Fruit fly (Drosophila melanogaster): ENCODE measurements around the gene CG11158.

CG11158 gene

dm6 chrX:13639998-13640691 lies 42.6 kb upstream of the CG11158 start (continued):
- TF ChIP-seq Ets96B (tag; optimal IDR thresholded peaks at IDR 0.05) (peak; percentile 98), CG6808 (GFP tag; optimal IDR thresholded peaks at IDR 0.05) (peak; percentile 94), esn (GFP tag; optimal IDR thresholded peaks at IDR 0.05) (peak; percentile 93), CG8319 (GFP tag; optimal IDR thresholded peaks at IDR 0.05) (peak; percentile 97), dac (GFP tag; optimal IDR thresholded peaks at IDR 0.05) (peak; percentile 98), CG6854 (GFP tag; optimal IDR thresholded peaks at IDR 0.05) (peak; percentile 86), CG7368 (GFP tag; optimal IDR thresholded peaks at IDR 0.05) (peak; percentile 99), fd59A (GFP tag; optimal IDR thresholded peaks at IDR 0.05) (peak; percentile 95), Met (GFP tag; optimal IDR thresholded peaks at IDR 0.05) (peak; percentile 95)

DNA sequence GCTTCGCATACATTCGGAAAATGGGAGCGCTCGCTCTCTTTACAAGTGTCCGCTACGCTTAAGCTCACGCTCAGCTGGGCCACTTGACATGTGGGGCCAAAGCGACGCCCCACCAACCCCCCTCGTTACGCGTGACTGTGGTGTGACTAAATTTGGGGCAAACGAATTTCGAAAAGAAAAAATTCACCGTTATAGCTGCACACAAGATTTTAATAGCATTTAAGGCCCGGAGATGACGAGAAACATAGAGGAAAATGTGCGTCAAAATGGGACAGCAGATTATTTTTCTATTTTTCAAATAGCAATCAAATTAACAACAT lies 42.1 kb upstream of the CG11158 start:
- TF ChIP-seq svp (GFP tag) (peak; percentile 95), Eip75B (GFP tag; optimal IDR thresholded peaks at IDR 0.05) (no peak)

- TF ChIP-seq dsx (GFP tag; optimal IDR thresholded peaks at IDR 0.05; ENCODE audit: poor library complexity, severe bottlenecking) (peak; percentile 74), OdsH (GFP tag; optimal IDR thresholded peaks at IDR 0.05) (peak; percentile 86), CG11902 (GFP tag; optimal IDR thresholded peaks at IDR 0.05) (peak; percentile 74), topi (GFP tag; optimal IDR thresholded peaks at IDR 0.05) (peak; percentile 79), CG6163 (GFP tag; IDR thresholded peaks at IDR 0.05) (peak; percentile 87), Sox15 (GFP tag; optimal IDR thresholded peaks at IDR 0.05) (peak; percentile 75), CG1621 (tag; optimal IDR thresholded peaks at IDR 0.05) (peak; percentile 19), CG6276 (GFP tag; optimal IDR thresholded peaks at IDR 0.05) (peak; percentile 90), Eip78C (GFP tag) (peak; percentile 93), CG15336 (GFP tag; IDR thresholded peaks at IDR 0.05) (peak; percentile 91), CG11762 (GFP tag; optimal IDR thresholded peaks at IDR 0.05; ENCODE audit: insufficient read depth) (peak; percentile 69), acj6 (GFP tag; optimal IDR thresholded peaks at IDR 0.05) (peak; percentile 85), CG31627 (GFP tag; optimal IDR thresholded peaks at IDR 0.05) (peak; percentile 81), CG8119 (GFP tag; IDR thresholded peaks at IDR 0.05) (peak; percentile 90), Sox102F (GFP tag; optimal IDR thresholded peaks at IDR 0.05) (peak; percentile 74), CG9139 (GFP tag; optimal IDR thresholded peaks at IDR 0.05) (peak; percentile 62), dac (GFP tag; optimal IDR thresholded peaks at IDR 0.05) (peak; percentile 82), Gug (GFP tag; IDR thresholded peaks at IDR 0.05) (peak; percentile 64), CG7368 (GFP tag; optimal IDR thresholded peaks at IDR 0.05) (peak; percentile 75), esn (GFP tag; optimal IDR thresholded peaks at IDR 0.05) (peak; percentile 86), Eip93F (GFP tag; optimal IDR thresholded peaks at IDR 0.05) (no peak), CG32006 (GFP tag; optimal IDR thresholded peaks at IDR 0.05) (peak; percentile 93), pdm3 (GFP tag; optimal IDR thresholded peaks at IDR 0.05) (peak; percentile 90), CG8632 (GFP tag; optimal IDR thresholded peaks at IDR 0.05) (peak; percentile 77), Met (GFP tag; optimal IDR thresholded peaks at IDR 0.05) (peak; percentile 72), achi (GFP tag; optimal IDR thresholded peaks at IDR 0.05) (peak; percentile 85), spab (GFP tag; optimal IDR thresholded peaks at IDR 0.05) (peak; percentile 84), cyc (GFP tag; optimal IDR thresholded peaks at IDR 0.05) (peak; percentile 74), CG10631 (GFP tag; optimal IDR thresholded peaks at IDR 0.05) (peak; percentile 86), CG8319 (GFP tag; optimal IDR thresholded peaks at IDR 0.05) (peak; percentile 68), Blimp-1 (GFP tag; optimal IDR thresholded peaks at IDR 0.05) (no peak), CG6808 (GFP tag; optimal IDR thresholded peaks at IDR 0.05) (peak; percentile 85), net (GFP tag; optimal IDR thresholded peaks at IDR 0.05) (peak; percentile 86), fd85E (GFP tag; optimal IDR thresholded peaks at IDR 0.05) (peak; percentile 32), Hr39 (GFP tag; optimal IDR thresholded peaks at IDR 0.05) (peak; percentile 81), CG10669 (GFP tag; optimal IDR thresholded peaks at IDR 0.05) (peak; percentile 84), CG34406 (GFP tag; optimal IDR thresholded peaks at IDR 0.05) (peak; percentile 75), Hr4 (GFP tag; optimal IDR thresholded peaks at IDR 0.05) (peak; percentile 91), Eip75B (GFP tag; optimal IDR thresholded peaks at IDR 0.05) (peak; percentile 84), Lpt (GFP tag; optimal IDR thresholded peaks at IDR 0.05) (peak; percentile 75)
Observed at dm6 chrX:13641115-13641890, 41.4 kb upstream of the CG11158 start.
